Fruit fly (Drosophila melanogaster) whole organism, prepupa: Measurements from ENCODE around the gene CG9550.

Experiments used
- Blimp-1 ChIP-seq: fragments of 200-800 bp; sonication (Bioruptor generic); optimal IDR thresholded peaks from 3 replicates; lab custom pipeline; 2017; ENCODE audit warnings: missing biosample characterization, missing genetic modification characterization, mild to moderate bottlenecking, moderate library complexity, missing genetic modification reagents
- CG34406 ChIP-seq: fragments of 200-800 bp; sonication (Bioruptor generic); optimal IDR thresholded peaks from 3 replicates; lab custom pipeline; 2016; ENCODE audit warnings: missing biosample characterization, missing genetic modification characterization
- CG3919 ChIP-seq: fragments of 200-800 bp; sonication (Bioruptor generic); optimal IDR thresholded peaks from 3 replicates; lab custom pipeline; 2016; ENCODE audit warnings: missing biosample characterization, missing genetic modification characterization
- CG6276 ChIP-seq: fragments of 200-800 bp; sonication (Bioruptor generic); optimal IDR thresholded peaks from 2 replicates; lab custom pipeline; 2017; ENCODE audit warnings: missing biosample characterization, mild to moderate bottlenecking, missing genetic modification characterization
- CG8119 ChIP-seq: fragments of 200-800 bp; sonication (Bioruptor generic); IDR thresholded peaks from 3 replicates; pipeline ENCODE4 v1.3.6; 2022; ENCODE audit warnings: missing biosample characterization, missing genetic modification characterization
- CG8319 ChIP-seq: fragments of 200-800 bp; sonication (Bioruptor generic); optimal IDR thresholded peaks from 3 replicates; lab custom pipeline; 2016; ENCODE audit warnings: missing biosample characterization, missing genetic modification characterization
- Sox102F ChIP-seq: fragments of 200-800 bp; sonication (Bioruptor generic); optimal IDR thresholded peaks from 2 replicates; lab custom pipeline; 2016; ENCODE audit warnings: missing biosample characterization, mild to moderate bottlenecking, missing genetic modification characterization
- acj6 ChIP-seq: fragments of 200-800 bp; sonication (Bioruptor generic); optimal IDR thresholded peaks from 3 replicates; lab custom pipeline; 2016; ENCODE audit warnings: missing biosample characterization, missing genetic modification characterization
- eg ChIP-seq: fragments of 200-800 bp; sonication (Bioruptor generic); IDR thresholded peaks from 3 replicates; pipeline ENCODE4 v1.3.6; 2022; ENCODE audit warnings: missing biosample characterization, missing genetic modification characterization
- fkh ChIP-seq: fragments of 200-800 bp; sonication (Bioruptor generic); optimal IDR thresholded peaks from 3 replicates; lab custom pipeline; 2017; ENCODE audit warnings: missing biosample characterization, mild to moderate bottlenecking, missing genetic modification characterization, moderate library complexity
- pdm3 ChIP-seq: fragments of 200-800 bp; sonication (Bioruptor generic); optimal IDR thresholded peaks from 3 replicates; lab custom pipeline; 2016; ENCODE audit warnings: missing biosample characterization, missing genetic modification characterization

DNA sequence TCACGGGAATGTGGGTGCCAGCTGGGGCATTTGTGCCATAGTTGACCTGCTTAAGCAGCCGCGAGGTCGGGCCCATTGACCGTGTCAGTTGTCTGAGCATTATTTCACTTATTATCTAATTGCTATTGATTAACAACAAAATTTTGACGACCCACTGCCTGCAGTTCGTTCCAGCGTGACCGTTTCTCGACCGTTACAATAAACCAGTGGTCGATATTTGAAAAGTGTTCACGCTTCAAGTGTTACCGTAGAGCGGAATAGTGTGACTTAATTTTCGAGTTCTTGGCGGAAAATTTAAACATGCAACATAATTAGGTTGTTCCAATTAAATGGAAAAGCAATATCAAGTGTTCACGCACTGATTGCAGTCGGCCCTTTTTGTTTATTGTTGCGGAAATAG is 29.3 kb upstream of the CG9550 start, which contains the start of gene HemK1:
- no peak for TF ChIP-seq Blimp-1 (GFP tag; lab: Kevin White, UChicago)
- TF ChIP-seq CG8119 (GFP tag; lab: Robert Waterston, UW) = no peak
- no peak for TF ChIP-seq pdm3 (GFP tag; lab: Kevin White, UChicago)
- TF ChIP-seq acj6 (GFP tag; lab: Kevin White, UChicago) = no peak
- TF ChIP-seq eg = no peak
- no peak for TF ChIP-seq fkh (GFP tag; lab: Kevin White, UChicago)
- no peak for TF ChIP-seq Sox102F (GFP tag; lab: Kevin White, UChicago)
- no peak for TF ChIP-seq CG6276 (GFP tag; lab: Kevin White, UChicago)
- no peak for TF ChIP-seq CG8319
- TF ChIP-seq CG34406 (GFP tag; lab: Kevin White, UChicago) = no peak
- TF ChIP-seq CG3919 (GFP tag; lab: Kevin White, UChicago) = no peak
